Worm (Caenorhabditis elegans) whole organism, L4 larva: ENCODE results near the gene rbm-7.

Experiments
- aly-2 ChIP-seq: sonication (generic microtip); optimal IDR thresholded peaks from 2 replicates; lab custom pipeline; 2018; ENCODE audit warnings: missing biosample characterization, missing genetic modification characterization
- lin-1 ChIP-seq: fragments of 200-800 bp; sonication (Bioruptor generic); IDR thresholded peaks from 2 replicates; pipeline ENCODE4 v1.3.6; 2022; ENCODE audit warnings: missing genetic modification reagents, missing genetic modification characterization, missing compliant biosample characterization
- lin-13 ChIP-seq: fragments of 150-350 bp; optimal IDR thresholded peaks from 2 replicates; lab custom pipeline; 2014; ENCODE audit warnings: missing biosample characterization, missing genetic modification reagents, missing genetic modification characterization
- nhr-25 ChIP-seq: sonication (generic microtip); optimal IDR thresholded peaks from 2 replicates; lab custom pipeline; 2017; ENCODE audit warnings: missing genetic modification characterization, mild to moderate bottlenecking, missing compliant biosample characterization, antibody characterized with exemption, moderate library complexity, borderline replicate concordance; ENCODE audit not compliant: insufficient read depth
- pha-4 ChIP-seq, 2 experiments: fragments of 150-350 bp in 1 of 2; fragments of 200-800 bp in 1 of 2; sonication (Bioruptor generic) in 1 of 2; IDR thresholded peaks in 1 of 2; optimal IDR thresholded peaks in 1 of 2; 2 replicates each; pipeline versions ENCODE4 v1.3.6 to Lab custom; 2014 to 2022; ENCODE audit warnings: missing genetic modification characterization in 2 of 2, missing genetic modification reagents in 2 of 2, missing biosample characterization in 1 of 2, missing compliant biosample characterization in 1 of 2
- pqm-1 ChIP-seq: sonication (generic microtip); optimal IDR thresholded peaks from 2 replicates; lab custom pipeline; 2017; ENCODE audit warnings: missing biosample characterization, missing genetic modification characterization
- skn-1 ChIP-seq: fragments of 150-350 bp; optimal IDR thresholded peaks from 2 replicates; lab custom pipeline; 2014; ENCODE audit warnings: missing biosample characterization, missing genetic modification characterization
- zip-2 ChIP-seq: fragments of 150-350 bp; optimal IDR thresholded peaks from 2 replicates; lab custom pipeline; 2014; ENCODE audit warnings: missing biosample characterization, missing genetic modification characterization

ce11 chrIII:12916459-12916858 lies 15.2 kb downstream of the rbm-7 start:
- TF ChIP-seq pqm-1 (tag; lab: Kevin White, UChicago) (no peak), nhr-25 (tag; lab: Kevin White, UChicago) (no peak), lin-1 (GFP tag; lab: Robert Waterston, UW) (no peak), skn-1 (tag; lab: Kevin White, UChicago) (no peak), lin-13 (GFP tag; lab: Kevin White, UChicago) (no peak), zip-2 (tag; lab: Kevin White, UChicago) (no peak), pha-4 (GFP tag; IDR thresholded peaks at IDR 0.05; lab: Robert Waterston, UW) (no peak), pha-4 (tag; optimal IDR thresholded peaks at IDR 0.05; lab: Kevin White, UChicago) (no peak), aly-2 (tag; lab: Kevin White, UChicago) (no peak)
